Worm (Caenorhabditis elegans): ENCODE results near the gene ugt-42.

DNA sequence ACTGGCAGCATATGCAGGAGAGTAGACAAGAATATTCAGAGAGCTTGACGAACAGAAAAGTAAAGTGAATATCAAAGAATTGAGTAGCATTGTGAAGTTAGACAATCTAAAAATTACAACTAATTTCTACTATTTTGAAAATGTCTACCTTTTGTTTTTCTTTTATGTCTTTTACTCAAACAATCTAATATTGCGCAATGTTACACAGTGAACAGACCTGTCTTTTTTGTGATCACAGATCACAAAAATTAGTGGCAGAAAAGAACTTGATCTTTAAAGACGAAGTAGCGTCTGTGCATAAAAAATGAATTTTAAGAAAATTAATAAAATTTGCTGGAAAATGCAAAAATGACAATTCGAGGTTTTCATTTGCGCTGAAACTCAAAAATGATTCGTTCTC lies 52.1 kb downstream of the ugt-42 start:
- TF ChIP-seq elt-2 (tag; optimal IDR thresholded peaks at IDR 0.05) (no peak), nhr-12 (tag; optimal IDR thresholded peaks at IDR 0.05) (no peak), nhr-77 (tag; optimal IDR thresholded peaks at IDR 0.05) (no peak)
